Fruit fly (Drosophila melanogaster) whole organism, embryonic: ENCODE results near the gene CG4364.

Experiments
- CG10543 ChIP-seq: fragments of 200-800 bp; sonication (Bioruptor generic); optimal IDR thresholded peaks from 3 replicates; lab custom pipeline; 2017; ENCODE audit warnings: missing biosample characterization, mild to moderate bottlenecking, missing genetic modification characterization, moderate library complexity
- CG11504 ChIP-seq: fragments of 200-800 bp; sonication (Bioruptor generic); optimal IDR thresholded peaks from 3 replicates; lab custom pipeline; 2019; ENCODE audit warnings: missing biosample characterization, mild to moderate bottlenecking, missing genetic modification characterization, moderate library complexity
- CG12236 ChIP-seq: fragments of 200-800 bp; sonication (Bioruptor generic); optimal IDR thresholded peaks from 2 replicates; lab custom pipeline; 2016; ENCODE audit warnings: missing biosample characterization, missing genetic modification characterization
- CG12769 ChIP-seq: fragments of 200-800 bp; sonication (Bioruptor generic); optimal IDR thresholded peaks from 2 replicates; lab custom pipeline; 2019; ENCODE audit warnings: missing biosample characterization, mild to moderate bottlenecking, missing genetic modification characterization, moderate library complexity
- CG15601 ChIP-seq: fragments of 200-800 bp; sonication (Bioruptor generic); optimal IDR thresholded peaks from 3 replicates; lab custom pipeline; 2019; ENCODE audit warnings: missing biosample characterization, mild to moderate bottlenecking, missing genetic modification characterization, moderate library complexity
- CG15696 ChIP-seq: fragments of 200-800 bp; sonication (Bioruptor generic); optimal IDR thresholded peaks from 2 replicates; lab custom pipeline; 2019; ENCODE audit warnings: missing biosample characterization, mild to moderate bottlenecking, missing genetic modification characterization, moderate library complexity
- CG1602 ChIP-seq: fragments of 200-800 bp; sonication (Bioruptor generic); optimal IDR thresholded peaks from 3 replicates; lab custom pipeline; 2016; ENCODE audit warnings: missing biosample characterization, missing genetic modification characterization
- CG17829 ChIP-seq: fragments of 200-800 bp; optimal IDR thresholded peaks from 2 replicates; lab custom pipeline; 2019; ENCODE audit warnings: missing biosample characterization, mild to moderate bottlenecking, missing genetic modification characterization, moderate library complexity
- CG18262 ChIP-seq: fragments of 200-800 bp; optimal IDR thresholded peaks from 3 replicates; lab custom pipeline; 2019; ENCODE audit warnings: missing biosample characterization, mild to moderate bottlenecking, missing genetic modification characterization, moderate library complexity
- CG2129 ChIP-seq: fragments of 200-800 bp; sonication (Bioruptor generic); IDR thresholded peaks from 2 replicates; pipeline ENCODE4 v1.3.6; 2022; ENCODE audit warnings: missing biosample characterization, missing genetic modification characterization; ENCODE audit not compliant: partially characterized antibody
- CG2199 ChIP-seq: fragments of 200-800 bp; sonication (Bioruptor generic); IDR thresholded peaks from 3 replicates; pipeline ENCODE4 v1.3.6; 2022; ENCODE audit warnings: missing biosample characterization, missing genetic modification characterization
- CG3163 ChIP-seq: fragments of 200-800 bp; sonication (Bioruptor generic); optimal IDR thresholded peaks from 3 replicates; lab custom pipeline; 2016; ENCODE audit warnings: missing biosample characterization, missing genetic modification characterization
- CG3281 ChIP-seq: fragments of 200-800 bp; sonication (Bioruptor generic); optimal IDR thresholded peaks from 3 replicates; lab custom pipeline; 2017; ENCODE audit warnings: missing biosample characterization, mild to moderate bottlenecking, missing genetic modification characterization
- CG33213 ChIP-seq: fragments of 200-800 bp; sonication (Bioruptor generic); optimal IDR thresholded peaks from 3 replicates; lab custom pipeline; 2016; ENCODE audit warnings: missing biosample characterization, missing genetic modification characterization
- CG4424 ChIP-seq: fragments of 200-800 bp; sonication (Bioruptor generic); optimal IDR thresholded peaks from 3 replicates; lab custom pipeline; 2016; ENCODE audit warnings: missing biosample characterization, missing genetic modification characterization
- CG7271 ChIP-seq: fragments of 200-800 bp; sonication (Bioruptor generic); optimal IDR thresholded peaks from 2 replicates; lab custom pipeline; 2018; ENCODE audit warnings: missing biosample characterization, mild to moderate bottlenecking, missing genetic modification characterization, moderate library complexity
- CG7745 ChIP-seq: fragments of 200-800 bp; sonication (Bioruptor generic); optimal IDR thresholded peaks from 2 replicates; lab custom pipeline; 2018; ENCODE audit warnings: missing biosample characterization, mild to moderate bottlenecking, missing genetic modification characterization, moderate library complexity
- CG8388 ChIP-seq: fragments of 200-800 bp; sonication (Bioruptor generic); optimal IDR thresholded peaks from 2 replicates; lab custom pipeline; 2019; ENCODE audit warnings: missing biosample characterization, mild to moderate bottlenecking, missing genetic modification characterization, moderate library complexity
- Dad ChIP-seq: fragments of 200-800 bp; sonication (Bioruptor generic); optimal IDR thresholded peaks from 3 replicates; lab custom pipeline; 2016; ENCODE audit warnings: missing biosample characterization, missing genetic modification characterization
- Dip2 ChIP-seq: fragments of 200-800 bp; sonication (Bioruptor generic); IDR thresholded peaks from 2 replicates; pipeline ENCODE4 v1.3.6; 2022; ENCODE audit warnings: missing biosample characterization, missing genetic modification characterization
- Doc2 ChIP-seq: fragments of 200-800 bp; sonication (Bioruptor generic); IDR thresholded peaks from 2 replicates; pipeline ENCODE4 v1.3.6; 2022; ENCODE audit warnings: missing biosample characterization, missing genetic modification characterization
- HLH4C ChIP-seq: fragments of 200-800 bp; sonication (Bioruptor generic); IDR thresholded peaks from 3 replicates; pipeline ENCODE4 v1.3.6; 2022; ENCODE audit warnings: missing biosample characterization, missing genetic modification characterization; ENCODE audit not compliant: partially characterized antibody
- HmgZ ChIP-seq: fragments of 200-800 bp; sonication (Bioruptor generic); optimal IDR thresholded peaks from 2 replicates; lab custom pipeline; 2018; ENCODE audit warnings: missing biosample characterization, mild to moderate bottlenecking, missing genetic modification characterization
- Hr39 ChIP-seq: fragments of >200 bp; optimal IDR thresholded peaks from 2 replicates; lab custom pipeline; 2017
- Kr ChIP-seq: fragments of 200-800 bp; sonication (Bioruptor generic); optimal IDR thresholded peaks from 2 replicates; lab custom pipeline; 2017; ENCODE audit warnings: missing biosample characterization, mild to moderate bottlenecking, missing genetic modification characterization
- Nf-YB ChIP-seq: fragments of 200-800 bp; sonication (Bioruptor generic); optimal IDR thresholded peaks from 3 replicates; lab custom pipeline; 2019; ENCODE audit warnings: missing biosample characterization, mild to moderate bottlenecking, missing genetic modification characterization, moderate library complexity
- Nf-YC ChIP-seq: fragments of 200-800 bp; optimal IDR thresholded peaks from 3 replicates; lab custom pipeline; 2019; ENCODE audit warnings: missing biosample characterization, mild to moderate bottlenecking, missing genetic modification characterization, moderate library complexity
- Sin3A ChIP-seq: fragments of >200 bp; optimal IDR thresholded peaks from 2 replicates; lab custom pipeline; 2018
- Ssrp ChIP-seq: fragments of 200-800 bp; sonication (Bioruptor generic); optimal IDR thresholded peaks from 2 replicates; lab custom pipeline; 2018; ENCODE audit warnings: missing biosample characterization, mild to moderate bottlenecking, missing genetic modification characterization, moderate library complexity
- TFAM ChIP-seq: fragments of 200-800 bp; sonication (Bioruptor generic); optimal IDR thresholded peaks from 2 replicates; lab custom pipeline; 2017; ENCODE audit warnings: missing biosample characterization, missing genetic modification characterization, inconsistent platforms
- ab ChIP-seq: fragments of 200-800 bp; sonication (Bioruptor generic); optimal IDR thresholded peaks from 2 replicates; lab custom pipeline; 2016; ENCODE audit warnings: missing biosample characterization, missing genetic modification characterization
- abd-A ChIP-seq: fragments of 200-800 bp; sonication (Bioruptor generic); optimal IDR thresholded peaks from 3 replicates; lab custom pipeline; 2019; ENCODE audit warnings: missing biosample characterization, mild to moderate bottlenecking, missing genetic modification characterization, moderate library complexity
- ash1 ChIP-seq: fragments of 200-800 bp; sonication (Bioruptor generic); optimal IDR thresholded peaks from 2 replicates; lab custom pipeline; 2018; ENCODE audit warnings: missing biosample characterization, mild to moderate bottlenecking, missing genetic modification characterization
- emc ChIP-seq: fragments of 200-800 bp; sonication (Bioruptor generic); optimal IDR thresholded peaks from 2 replicates; lab custom pipeline; 2016; ENCODE audit warnings: missing biosample characterization, missing genetic modification characterization
- ems ChIP-seq: fragments of 200-800 bp; sonication (Bioruptor generic); optimal IDR thresholded peaks from 3 replicates; lab custom pipeline; 2016; ENCODE audit warnings: missing biosample characterization, missing genetic modification characterization
- h ChIP-seq: fragments of >200 bp; optimal IDR thresholded peaks from 2 replicates; lab custom pipeline; 2017
- jumu ChIP-seq: fragments of 200-800 bp; sonication (Bioruptor generic); optimal IDR thresholded peaks from 3 replicates; lab custom pipeline; 2016; ENCODE audit warnings: missing biosample characterization, missing genetic modification characterization
- klu ChIP-seq: fragments of 200-800 bp; sonication (Bioruptor generic); IDR thresholded peaks from 2 replicates; pipeline ENCODE4 v1.3.6; 2022; ENCODE audit warnings: missing biosample characterization, missing genetic modification characterization
- lov ChIP-seq, 2 experiments: fragments of 200-800 bp in 1 of 2; fragments of >200 bp in 1 of 2; sonication (Bioruptor generic) in 1 of 2; IDR thresholded peaks in 1 of 2; optimal IDR thresholded peaks in 1 of 2; 2 replicates in 1 of 2; 3 replicates in 1 of 2; pipeline versions ENCODE4 v1.3.6 to Lab custom; 2017 to 2022; ENCODE audit warnings: missing biosample characterization in 1 of 2, missing genetic modification characterization in 1 of 2
- nmo ChIP-seq: fragments of 200-800 bp; sonication (Bioruptor generic); optimal IDR thresholded peaks from 2 replicates; lab custom pipeline; 2018; ENCODE audit warnings: missing biosample characterization, mild to moderate bottlenecking, missing genetic modification characterization, moderate library complexity
- odd ChIP-seq: fragments of 200-800 bp; sonication (Bioruptor generic); optimal IDR thresholded peaks from 2 replicates; lab custom pipeline; 2017; ENCODE audit warnings: missing biosample characterization, mild to moderate bottlenecking, missing genetic modification characterization
- phol ChIP-seq: fragments of 200-800 bp; sonication (Bioruptor generic); optimal IDR thresholded peaks from 3 replicates; lab custom pipeline; 2018; ENCODE audit warnings: missing biosample characterization, mild to moderate bottlenecking, missing genetic modification characterization, moderate library complexity
- psq ChIP-seq: fragments of 200-800 bp; sonication (Bioruptor generic); optimal IDR thresholded peaks from 2 replicates; lab custom pipeline; 2017; ENCODE audit warnings: missing biosample characterization, missing genetic modification characterization
- repo ChIP-seq: fragments of 200-800 bp; sonication (Bioruptor generic); optimal IDR thresholded peaks from 2 replicates; lab custom pipeline; 2016; ENCODE audit warnings: missing biosample characterization, missing genetic modification characterization
- slbo ChIP-seq: fragments of 200-800 bp; sonication (Bioruptor generic); IDR thresholded peaks from 2 replicates; pipeline ENCODE4 v1.3.6; 2022; ENCODE audit warnings: missing biosample characterization, missing genetic modification characterization
- tap ChIP-seq: fragments of 200-800 bp; optimal IDR thresholded peaks from 3 replicates; lab custom pipeline; 2019; ENCODE audit warnings: missing biosample characterization, mild to moderate bottlenecking, missing genetic modification characterization, moderate library complexity
- toy ChIP-seq: fragments of 200-800 bp; sonication (Bioruptor generic); IDR thresholded peaks from 2 replicates; pipeline ENCODE4 v1.3.6; 2022; ENCODE audit warnings: missing biosample characterization, missing genetic modification characterization
- ttk ChIP-seq: fragments of 200-800 bp; sonication (Bioruptor generic); IDR thresholded peaks from 2 replicates; pipeline ENCODE4 v2.1.2; 2022; ENCODE audit warnings: missing biosample characterization, missing genetic modification characterization
- zen2 ChIP-seq: fragments of 200-800 bp; sonication (Bioruptor generic); IDR thresholded peaks from 3 replicates; pipeline ENCODE4 v1.3.6; 2022; ENCODE audit warnings: missing biosample characterization, missing genetic modification characterization; ENCODE audit not compliant: partially characterized antibody

The CG4364 gene

DNA sequence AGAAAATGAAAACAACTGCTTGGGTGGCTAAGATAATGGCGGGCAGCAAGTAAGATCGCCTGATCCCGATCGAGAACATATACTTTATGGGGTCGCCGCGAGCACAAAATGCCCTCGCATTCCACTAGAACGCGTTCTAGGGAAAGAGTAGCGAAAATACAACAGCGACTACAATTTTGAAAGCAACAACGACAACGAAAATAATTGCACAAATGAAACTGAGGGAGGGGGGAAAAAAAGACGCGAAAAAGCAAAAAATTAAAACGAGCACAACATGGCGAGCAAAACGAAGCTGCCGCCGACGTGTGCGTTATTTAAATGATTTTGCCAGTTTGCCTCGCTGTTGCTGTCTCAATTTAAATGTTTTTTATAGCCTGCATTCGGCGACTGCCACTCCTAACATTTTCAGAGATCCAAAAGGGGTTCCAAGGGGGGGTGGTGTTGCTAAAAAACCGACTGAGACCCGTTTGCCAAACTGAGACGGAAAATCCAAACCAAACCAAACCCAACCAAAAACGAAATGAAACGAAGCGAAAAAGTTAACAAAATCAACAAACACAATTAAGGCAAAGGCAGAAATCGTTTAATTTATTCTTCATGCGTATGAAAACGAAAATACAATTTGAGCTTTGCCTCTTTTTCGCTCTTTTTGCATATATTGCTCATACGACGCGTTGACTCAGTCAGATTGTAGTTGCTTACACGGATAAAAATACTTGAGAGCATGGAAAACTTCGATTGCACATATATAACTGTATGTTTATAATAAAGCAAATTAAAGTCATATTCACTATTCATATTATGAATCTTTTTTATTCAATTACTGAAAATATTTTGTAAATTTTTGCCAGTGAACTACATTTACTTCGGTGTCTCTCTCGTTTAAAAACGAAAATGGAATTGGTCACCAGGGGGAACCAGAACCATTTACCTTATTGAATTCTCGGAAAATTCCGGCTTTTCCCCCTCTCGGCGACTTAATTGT, 18.4 kb downstream of the CG4364 start (continued):
- TF ChIP-seq abd-A (tag; lab: Kevin White, UChicago) (peak; percentile 9), CG33213 (GFP tag; lab: Kevin White, UChicago) (no peak), ttk (GFP tag; lab: Robert Waterston, UW) (peak; percentile 66; the same call in 1 of the 2 replicates), HLH4C (GFP tag; lab: Robert Waterston, UW) (no peak), CG3163 (GFP tag; lab: Kevin White, UChicago) (no peak), repo (GFP tag; lab: Kevin White, UChicago) (no peak), CG4424 (peak; percentile 26), HmgZ (peak; percentile 14), Sin3A (lab: Kevin White, UChicago) (no peak), Nf-YB (GFP tag; lab: Kevin White, UChicago) (peak; percentile 28), CG15696 (tag; lab: Kevin White, UChicago) (no peak), ab (GFP tag; lab: Kevin White, UChicago) (no peak), odd (GFP tag; lab: Kevin White, UChicago) (no peak), zen2 (GFP tag; lab: Robert Waterston, UW) (no peak), CG3281 (GFP tag; lab: Kevin White, UChicago) (peak; percentile 67), CG18262 (peak; percentile 34), CG7271 (no peak), Doc2 (no peak), ash1 (GFP tag; lab: Kevin White, UChicago) (no peak), TFAM (GFP tag; lab: Kevin White, UChicago) (no peak), CG10543 (GFP tag; lab: Kevin White, UChicago) (peak; percentile 26), slbo (peak; percentile 95), Dip2 (GFP tag; lab: Robert Waterston, UW) (no peak), CG2129 (GFP tag; lab: Robert Waterston, UW) (no peak), nmo (GFP tag; lab: Kevin White, UChicago) (peak; percentile 29), Kr (GFP tag; lab: Kevin White, UChicago) (no peak), toy (GFP tag; lab: Robert Waterston, UW) (0 out of 2 replicates have a peak, but pooled peaks have one; percentile 55), CG12769 (peak; percentile 51), emc (GFP tag; lab: Kevin White, UChicago) (no peak), h (no peak), phol (tag; lab: Kevin White, UChicago) (peak; percentile 33), CG11504 (tag; lab: Kevin White, UChicago) (peak; percentile 75), Nf-YC (tag; lab: Kevin White, UChicago) (peak; percentile 3), Dad (GFP tag; lab: Kevin White, UChicago) (no peak), CG7745 (tag; lab: Kevin White, UChicago) (no peak), CG1602 (GFP tag; lab: Kevin White, UChicago) (peak; percentile 16), Ssrp (tag; lab: Kevin White, UChicago) (peak; percentile 14), CG12236 (GFP tag; lab: Kevin White, UChicago) (no peak), psq (no peak), klu (GFP tag; lab: Robert Waterston, UW) (peak; percentile 60; the same call in 1 of the 2 replicates), CG17829 (tag; lab: Kevin White, UChicago) (peak; percentile 31), tap (tag; lab: Kevin White, UChicago) (peak; percentile 41), CG2199 (GFP tag; lab: Robert Waterston, UW) (no peak), lov (optimal IDR thresholded peaks at IDR 0.05; lab: Kevin White, UChicago) (no peak), lov (GFP tag; IDR thresholded peaks at IDR 0.05; lab: Robert Waterston, UW) (no peak), ems (GFP tag; lab: Kevin White, UChicago) (peak; percentile 7), jumu (no peak), CG15601 (tag; lab: Kevin White, UChicago) (no peak), Hr39 (lab: Kevin White, UChicago) (no peak), CG8388 (GFP tag; lab: Kevin White, UChicago) (peak; percentile 19)
